Worm (Caenorhabditis elegans) whole organism, midembryonic: ENCODE measurements around the gene akt-1.

Experiments
- T22C8.4 ChIP-seq: fragments of 200-800 bp; sonication (Bioruptor generic); IDR thresholded peaks from 2 replicates; pipeline ENCODE4 v1.3.6; 2022; ENCODE audit warnings: missing genetic modification characterization, missing compliant biosample characterization
- flt-1 ChIP-seq: fragments of 200-800 bp; sonication (Bioruptor generic); IDR thresholded peaks from 2 replicates; pipeline ENCODE4 v1.3.6; 2022; ENCODE audit warnings: missing genetic modification characterization, missing compliant biosample characterization
- klf-2 ChIP-seq: fragments of 200-800 bp; sonication (Bioruptor generic); conservative IDR thresholded peaks from 2 replicates; pipeline ENCODE4 v1.3.6; 2022; ENCODE audit warnings: missing genetic modification reagents, missing genetic modification characterization, missing compliant biosample characterization
- med-1 ChIP-seq: sonication (generic microtip); optimal IDR thresholded peaks from 2 replicates; lab custom pipeline; 2017; ENCODE audit warnings: missing genetic modification characterization, mild to moderate bottlenecking, missing compliant biosample characterization, antibody characterized with exemption, missing genetic modification reagents; ENCODE audit not compliant: insufficient read depth
- ref-1 ChIP-seq: fragments of 200-800 bp; sonication (Bioruptor generic); conservative IDR thresholded peaks from 2 replicates; pipeline ENCODE4 v1.3.6; 2022; ENCODE audit warnings: missing genetic modification reagents, missing genetic modification characterization, missing compliant biosample characterization
- ztf-23 ChIP-seq: fragments of 200-800 bp; sonication (Bioruptor generic); IDR thresholded peaks from 2 replicates; pipeline ENCODE4 v1.3.6; 2022; ENCODE audit warnings: missing genetic modification reagents, missing genetic modification characterization, missing compliant biosample characterization
- ztf-29 ChIP-seq: fragments of 200-800 bp; sonication (Bioruptor generic); IDR thresholded peaks from 2 replicates; pipeline ENCODE4 v1.3.6; 2022; ENCODE audit warnings: missing genetic modification reagents, missing genetic modification characterization, missing compliant biosample characterization

- no peak for TF ChIP-seq flt-1 (GFP tag; lab: Robert Waterston, UW)
- TF ChIP-seq ztf-29, result no peak
- no peak for TF ChIP-seq T22C8.4 (GFP tag; lab: Robert Waterston, UW)
- TF ChIP-seq med-1, result no peak
- no peak for TF ChIP-seq ref-1 (GFP tag; lab: Robert Waterston, UW)
- no peak for TF ChIP-seq klf-2 (GFP tag; lab: Robert Waterston, UW)
- no peak for TF ChIP-seq ztf-23 (GFP tag; lab: Robert Waterston, UW)
These were observed 36.1 kb upstream of the akt-1 start, which contains the start of gene hpo-40 for ce11 chrV:10212627-10213026.
